Worm (Caenorhabditis elegans) whole organism, late embryonic: ENCODE measurements around the gene pqn-96.

Source experiments
- C08G9.2 ChIP-seq: sonication (generic microtip); optimal IDR thresholded peaks from 2 replicates; lab custom pipeline; 2016; ENCODE audit warnings: mild to moderate bottlenecking, missing genetic modification characterization, moderate library complexity, missing compliant biosample characterization
- C38D4.7 ChIP-seq: fragments of 200-800 bp; sonication (Bioruptor generic); optimal IDR thresholded peaks from 2 replicates; lab custom pipeline; 2018; ENCODE audit warnings: mild to moderate bottlenecking, missing genetic modification characterization, moderate library complexity, missing compliant biosample characterization
- F13H6.1 ChIP-seq: sonication (generic microtip); optimal IDR thresholded peaks from 2 replicates; lab custom pipeline; 2016; ENCODE audit warnings: missing genetic modification characterization, missing compliant biosample characterization
- K02D7.2 ChIP-seq: sonication (generic microtip); optimal IDR thresholded peaks from 2 replicates; lab custom pipeline; 2017; ENCODE audit warnings: mild to moderate bottlenecking, missing genetic modification characterization, missing compliant biosample characterization
- T23F11.4 ChIP-seq: fragments of 200-800 bp; sonication (Bioruptor generic); optimal IDR thresholded peaks from 2 replicates; lab custom pipeline; 2018; ENCODE audit warnings: mild to moderate bottlenecking, missing genetic modification characterization, missing compliant biosample characterization
- Y22D7AL.16 ChIP-seq: sonication (generic microtip); optimal IDR thresholded peaks from 2 replicates; lab custom pipeline; 2016; ENCODE audit warnings: missing genetic modification characterization, missing compliant biosample characterization
- ama-1 ChIP-seq: fragments of 150-350 bp; optimal IDR thresholded peaks from 2 replicates; lab custom pipeline; 2014
- ceh-19 ChIP-seq: fragments of 200-800 bp; sonication (Bioruptor generic); optimal IDR thresholded peaks from 2 replicates; lab custom pipeline; 2018; ENCODE audit warnings: mild to moderate bottlenecking, missing genetic modification characterization, missing compliant biosample characterization
- ceh-2 ChIP-seq: sonication (generic microtip); optimal IDR thresholded peaks from 2 replicates; lab custom pipeline; 2016; ENCODE audit warnings: missing genotype, missing genetic modification characterization, missing compliant biosample characterization
- ceh-30 ChIP-seq: fragments of 150-350 bp; optimal IDR thresholded peaks from 2 replicates; lab custom pipeline; 2014; ENCODE audit warnings: missing biosample characterization, missing genetic modification characterization
- ceh-34 ChIP-seq: sonication (generic microtip); optimal IDR thresholded peaks from 2 replicates; lab custom pipeline; 2016; ENCODE audit warnings: mild to moderate bottlenecking, missing genetic modification characterization, missing compliant biosample characterization
- ceh-45 ChIP-seq: fragments of 200-800 bp; sonication (Bioruptor generic); IDR thresholded peaks from 2 replicates; pipeline ENCODE4 v1.3.6; 2022; ENCODE audit warnings: missing genetic modification reagents, missing genetic modification characterization, missing compliant biosample characterization
- ceh-48 ChIP-seq: sonication (generic microtip); optimal IDR thresholded peaks from 2 replicates; lab custom pipeline; 2016; ENCODE audit warnings: missing genetic modification characterization, inconsistent platforms, missing compliant biosample characterization
- dmd-4 ChIP-seq: sonication (generic microtip); optimal IDR thresholded peaks from 2 replicates; lab custom pipeline; 2016; ENCODE audit warnings: borderline replicate concordance, missing genetic modification characterization, missing compliant biosample characterization
- elt-2 ChIP-seq: sonication (generic microtip); optimal IDR thresholded peaks from 2 replicates; lab custom pipeline; 2016; ENCODE audit warnings: missing genetic modification reagents, missing genetic modification characterization, missing compliant biosample characterization
- elt-4 ChIP-seq: sonication (generic microtip); optimal IDR thresholded peaks from 2 replicates; lab custom pipeline; 2016; ENCODE audit warnings: missing genetic modification characterization, missing compliant biosample characterization
- ets-4 ChIP-seq: sonication (generic microtip); optimal IDR thresholded peaks from 2 replicates; lab custom pipeline; 2016; ENCODE audit warnings: missing genetic modification characterization, missing compliant biosample characterization
- eyg-1 ChIP-seq: sonication (generic microtip); optimal IDR thresholded peaks from 2 replicates; lab custom pipeline; 2016; ENCODE audit warnings: missing genotype, missing genetic modification characterization, missing compliant biosample characterization
- fax-1 ChIP-seq: sonication (generic microtip); optimal IDR thresholded peaks from 2 replicates; lab custom pipeline; 2016; ENCODE audit warnings: missing genotype, missing genetic modification characterization, missing compliant biosample characterization
- fkh-10 ChIP-seq: fragments of 150-350 bp; optimal IDR thresholded peaks from 2 replicates; lab custom pipeline; 2014; ENCODE audit warnings: missing biosample characterization, missing genetic modification reagents, missing genetic modification characterization
- gmeb-2 ChIP-seq: sonication (generic microtip); optimal IDR thresholded peaks from 2 replicates; lab custom pipeline; 2016; ENCODE audit warnings: missing genetic modification characterization, inconsistent platforms, missing compliant biosample characterization
- hlh-30 ChIP-seq: sonication (generic microtip); optimal IDR thresholded peaks from 2 replicates; lab custom pipeline; 2017; ENCODE audit warnings: antibody characterized with exemption, missing genetic modification characterization, missing compliant biosample characterization; ENCODE audit not compliant: insufficient read depth
- hlh-6 ChIP-seq: sonication (generic microtip); optimal IDR thresholded peaks from 2 replicates; lab custom pipeline; 2016; ENCODE audit warnings: missing genotype, missing genetic modification characterization, missing compliant biosample characterization
- madf-2 ChIP-seq: sonication (generic microtip); optimal IDR thresholded peaks from 2 replicates; lab custom pipeline; 2017; ENCODE audit warnings: missing genetic modification characterization, missing compliant biosample characterization
- nfya-1 ChIP-seq: sonication (generic microtip); optimal IDR thresholded peaks from 2 replicates; lab custom pipeline; 2017; ENCODE audit warnings: missing genetic modification characterization, mild to moderate bottlenecking, missing compliant biosample characterization, antibody characterized with exemption, moderate library complexity
- nhr-11 ChIP-seq: fragments of 150-350 bp; optimal IDR thresholded peaks from 2 replicates; lab custom pipeline; 2014; ENCODE audit warnings: missing biosample characterization, missing genetic modification characterization
- nhr-232 ChIP-seq: sonication (generic microtip); optimal IDR thresholded peaks from 2 replicates; lab custom pipeline; 2016; ENCODE audit warnings: missing genetic modification characterization, missing compliant biosample characterization
- npax-4 ChIP-seq: sonication (generic microtip); optimal IDR thresholded peaks from 2 replicates; lab custom pipeline; 2016; ENCODE audit warnings: missing genetic modification characterization, missing compliant biosample characterization
- pax-1 ChIP-seq: fragments of 150-350 bp; optimal IDR thresholded peaks from 2 replicates; lab custom pipeline; 2014; ENCODE audit warnings: missing biosample characterization, missing genetic modification characterization
- pha-2 ChIP-seq: sonication (generic microtip); optimal IDR thresholded peaks from 2 replicates; lab custom pipeline; 2017; ENCODE audit warnings: mild to moderate bottlenecking, missing genetic modification characterization, missing compliant biosample characterization
- pha-4 ChIP-seq: fragments of 150-350 bp; optimal IDR thresholded peaks from 2 replicates; lab custom pipeline; 2018; ENCODE audit warnings: missing biosample characterization, missing genetic modification reagents, missing genetic modification characterization
- pqm-1 ChIP-seq: sonication (generic microtip); optimal IDR thresholded peaks from 2 replicates; lab custom pipeline; 2016; ENCODE audit warnings: missing genetic modification characterization, missing compliant biosample characterization
- pros-1 ChIP-seq: fragments of 150-350 bp; optimal IDR thresholded peaks from 2 replicates; lab custom pipeline; 2014; ENCODE audit warnings: missing biosample characterization, missing genetic modification reagents, missing genetic modification characterization
- ref-2 ChIP-seq: sonication (generic microtip); optimal IDR thresholded peaks from 2 replicates; lab custom pipeline; 2016; ENCODE audit warnings: missing genetic modification characterization, missing compliant biosample characterization
- sdc-2 ChIP-seq: sonication (generic microtip); optimal IDR thresholded peaks from 2 replicates; lab custom pipeline; 2016; ENCODE audit warnings: missing genotype, missing genetic modification characterization, missing compliant biosample characterization
- sox-2 ChIP-seq: fragments of 200-800 bp; sonication (Bioruptor generic); IDR thresholded peaks from 2 replicates; pipeline ENCODE4 v1.3.6; 2022; ENCODE audit warnings: missing genetic modification reagents, missing genetic modification characterization, missing compliant biosample characterization
- syd-9 ChIP-seq: sonication (generic microtip); optimal IDR thresholded peaks from 2 replicates; lab custom pipeline; 2016; ENCODE audit warnings: mild to moderate bottlenecking, missing genetic modification characterization, moderate library complexity, missing compliant biosample characterization
- tbx-2 ChIP-seq: sonication (generic microtip); optimal IDR thresholded peaks from 2 replicates; lab custom pipeline; 2016; ENCODE audit warnings: missing genetic modification characterization, missing compliant biosample characterization
- ttx-3 ChIP-seq: sonication (generic microtip); optimal IDR thresholded peaks from 2 replicates; lab custom pipeline; 2016; ENCODE audit warnings: missing genetic modification reagents, missing genetic modification characterization, missing compliant biosample characterization
- unc-3 ChIP-seq, 2 experiments: fragments of 200-800 bp in 1 of 2; sonication (Bioruptor generic) in 1 of 2; sonication (generic microtip) in 1 of 2; conservative IDR thresholded peaks in 1 of 2; optimal IDR thresholded peaks in 1 of 2; 2 replicates each; pipeline versions ENCODE4 v1.3.6 to Lab custom; 2016 to 2022; ENCODE audit warnings: missing compliant biosample characterization in 2 of 2, missing genetic modification characterization in 2 of 2, missing genetic modification reagents in 1 of 2
- unc-42 ChIP-seq: sonication (generic microtip); optimal IDR thresholded peaks from 2 replicates; lab custom pipeline; 2016; ENCODE audit warnings: missing genotype, missing genetic modification characterization, missing compliant biosample characterization
- unc-55 ChIP-seq: sonication (generic microtip); optimal IDR thresholded peaks from 2 replicates; lab custom pipeline; 2017; ENCODE audit warnings: missing biosample characterization, missing genetic modification reagents, missing genetic modification characterization

Gene pqn-96

ce11 chrIII:8435074-8435473, 4.1 kb downstream of the pqn-96 start, which contains the start of gene ZK1236.9:
Gene ZK1236.9 (minus strand): TSS chrIII:8435174.
- TF ChIP-seq nhr-232 (tag; lab: Kevin White, UChicago) (no peak), C08G9.2 (tag; lab: Kevin White, UChicago) (no peak), pha-2 (no peak), ceh-34 (tag; lab: Kevin White, UChicago) (no peak), nfya-1 (no peak), syd-9 (tag; lab: Kevin White, UChicago) (no peak), sdc-2 (tag; lab: Kevin White, UChicago) (no peak)

ce11 chrIII:8432143-8432542, 7.1 kb downstream of the pqn-96 start, which contains the start of gene ZK1236.5:
Gene ZK1236.5 (minus strand): TSS chrIII:8432214.
- no peak for TF ChIP-seq fkh-10
- peak; percentile 26 for TF ChIP-seq nfya-1

- TF ChIP-seq pax-1, result no peak
- no peak for TF ChIP-seq unc-55
- no peak for TF ChIP-seq nhr-11 (tag; lab: Kevin White, UChicago)
- no peak for TF ChIP-seq elt-2 (tag; lab: Kevin White, UChicago)
- no peak for TF ChIP-seq pha-2
- no peak for TF ChIP-seq npax-4 (tag; lab: Kevin White, UChicago)
- no peak for TF ChIP-seq gmeb-2 (tag; lab: Kevin White, UChicago)
- TF ChIP-seq tbx-2 (tag; lab: Kevin White, UChicago), result no peak
- TF ChIP-seq eyg-1 (tag; lab: Kevin White, UChicago), result no peak
- TF ChIP-seq ceh-30 (tag; lab: Kevin White, UChicago), result no peak
- TF ChIP-seq ets-4, result no peak
- no peak for TF ChIP-seq nfya-1
- TF ChIP-seq K02D7.2 (tag; lab: Kevin White, UChicago), result no peak
- TF ChIP-seq ama-1, result no peak
- no peak for TF ChIP-seq ceh-19
- no peak for TF ChIP-seq pqm-1 (tag; lab: Kevin White, UChicago)
- no peak for TF ChIP-seq nhr-232 (tag; lab: Kevin White, UChicago)
- no peak for TF ChIP-seq sox-2 (GFP tag; lab: Robert Waterston, UW)
- TF ChIP-seq ceh-45 (GFP tag; lab: Robert Waterston, UW), result no peak
Observed at ce11 chrIII:8429497-8429896, 9.7 kb downstream of the pqn-96 start.

- TF ChIP-seq sdc-2 (tag; lab: Kevin White, UChicago) (no peak), unc-3 (GFP tag; conservative IDR thresholded peaks at IDR 0.05; lab: Robert Waterston, UW) (no peak), unc-3 (tag; optimal IDR thresholded peaks at IDR 0.05; lab: Kevin White, UChicago) (no peak), hlh-6 (tag; lab: Kevin White, UChicago) (no peak), F13H6.1 (tag; lab: Kevin White, UChicago) (no peak), unc-42 (no peak), madf-2 (tag; lab: Kevin White, UChicago) (no peak), dmd-4 (tag; lab: Kevin White, UChicago) (no peak)
Observed at ce11 chrIII:8429035-8429434, 10.2 kb downstream of the pqn-96 start, which contains the start of gene ZK1236.1. Gene ZK1236.1 (plus strand): TSS chrIII:8429297.

- TF ChIP-seq hlh-30 (tag; lab: Kevin White, UChicago) (no peak), C38D4.7 (GFP tag; lab: Kevin White, UChicago) (no peak), unc-42 (peak; percentile 55), nfya-1 (no peak)
Observed at ce11 chrIII:8426271-8426670, 12.9 kb downstream of the pqn-96 start, which contains the start of gene cec-1. Gene cec-1 (plus strand): TSS chrIII:8426333.

ce11 chrIII:8425076-8425475, 14.1 kb downstream of the pqn-96 start:
- TF ChIP-seq sdc-2 (tag; lab: Kevin White, UChicago) (peak; percentile 16), ttx-3 (tag; lab: Kevin White, UChicago) (no peak), ceh-48 (peak; percentile 14), elt-2 (tag; lab: Kevin White, UChicago) (peak; percentile 51), Y22D7AL.16 (no peak), pha-4 (tag; lab: Kevin White, UChicago) (no peak), fax-1 (peak; percentile 5), ceh-34 (tag; lab: Kevin White, UChicago) (peak; percentile 46), nfya-1 (peak; percentile 85), F13H6.1 (tag; lab: Kevin White, UChicago) (peak; percentile 32), tbx-2 (tag; lab: Kevin White, UChicago) (peak; percentile 69), elt-4 (no peak), hlh-6 (tag; lab: Kevin White, UChicago) (peak; percentile 42), pros-1 (tag; lab: Kevin White, UChicago) (peak; percentile 10), T23F11.4 (GFP tag; lab: Kevin White, UChicago) (no peak), pqm-1 (tag; lab: Kevin White, UChicago) (no peak), unc-55 (peak; percentile 40), ref-2 (peak; percentile 58), ceh-2 (peak; percentile 43)
